Worm (Caenorhabditis elegans) whole organism, early embryonic: ENCODE measurements around the gene F25E5.16.

Experiments used
- aly-1 ChIP-seq: sonication (generic microtip); optimal IDR thresholded peaks from 2 replicates; lab custom pipeline; 2016; ENCODE audit warnings: missing genetic modification characterization, missing compliant biosample characterization
- ama-1 ChIP-seq: fragments of 150-350 bp; optimal IDR thresholded peaks from 2 replicates; lab custom pipeline; 2014
- ceh-36 ChIP-seq: sonication (generic microtip); optimal IDR thresholded peaks from 2 replicates; lab custom pipeline; 2016; ENCODE audit warnings: missing genetic modification characterization, inconsistent platforms, missing compliant biosample characterization
- flt-1 ChIP-seq: fragments of 200-800 bp; sonication (Bioruptor generic); IDR thresholded peaks from 2 replicates; pipeline ENCODE4 v1.3.6; 2022; ENCODE audit warnings: missing genetic modification characterization, missing compliant biosample characterization
- hmg-4 ChIP-seq: fragments of 200-800 bp; sonication (Bioruptor generic); optimal IDR thresholded peaks from 2 replicates; lab custom pipeline; 2018; ENCODE audit warnings: mild to moderate bottlenecking, missing genetic modification characterization, missing compliant biosample characterization
- hnd-1 ChIP-seq: sonication (generic microtip); optimal IDR thresholded peaks from 2 replicates; lab custom pipeline; 2016; ENCODE audit warnings: missing genetic modification characterization, missing compliant biosample characterization
- pes-1 ChIP-seq: fragments of 200-800 bp; sonication (Bioruptor generic); IDR thresholded peaks from 2 replicates; pipeline ENCODE4 v1.3.6; 2022; ENCODE audit warnings: missing genetic modification reagents, missing genetic modification characterization, missing compliant biosample characterization
- tbx-11 ChIP-seq: fragments of 200-800 bp; sonication (Bioruptor generic); IDR thresholded peaks from 2 replicates; pipeline ENCODE4 v1.3.6; 2022; ENCODE audit warnings: missing genetic modification characterization, missing compliant biosample characterization
- tbx-37 ChIP-seq: fragments of 200-800 bp; sonication (Bioruptor generic); conservative IDR thresholded peaks from 2 replicates; pipeline ENCODE4 v1.3.6; 2022; ENCODE audit warnings: missing genetic modification reagents, missing genetic modification characterization, missing compliant biosample characterization
- tra-4 ChIP-seq: sonication (generic microtip); optimal IDR thresholded peaks from 2 replicates; lab custom pipeline; 2017; ENCODE audit warnings: missing genetic modification characterization, missing compliant biosample characterization

ce11 chrV:7449303-7449827 lies 11.3 kb downstream of the F25E5.16 start, which contains the start of gene try-12:
- TF ChIP-seq ceh-36 (tag; lab: Kevin White, UChicago) (no peak), flt-1 (GFP tag; lab: Robert Waterston, UW) (no peak), tbx-11 (GFP tag; lab: Robert Waterston, UW) (no peak), hnd-1 (tag; lab: Kevin White, UChicago) (no peak), ama-1 (lab: Kevin White, UChicago) (no peak), tbx-37 (no peak), tra-4 (tag; lab: Kevin White, UChicago) (no peak), pes-1 (GFP tag; lab: Robert Waterston, UW) (no peak), aly-1 (tag; lab: Kevin White, UChicago) (no peak), hmg-4 (no peak)
